Fruit fly (Drosophila melanogaster) whole organism, wandering third instar larva: Measurements from ENCODE around the gene CG4502.

Source experiments
- Hnf4 ChIP-seq: fragments of 200-800 bp; sonication (Bioruptor generic); optimal IDR thresholded peaks from 2 replicates; lab custom pipeline; 2016; ENCODE audit warnings: missing biosample characterization, mild to moderate bottlenecking, missing genetic modification characterization
- Myc ChIP-seq: fragments of >200 bp; optimal IDR thresholded peaks from 2 replicates; lab custom pipeline; 2017
- Sp1 ChIP-seq: fragments of 200-800 bp; sonication (Bioruptor generic); optimal IDR thresholded peaks from 3 replicates; lab custom pipeline; 2019; ENCODE audit warnings: missing biosample characterization, mild to moderate bottlenecking, missing genetic modification characterization, moderate library complexity
- br ChIP-seq: fragments of 200-800 bp; sonication (Bioruptor generic); optimal IDR thresholded peaks from 2 replicates; lab custom pipeline; 2016; ENCODE audit warnings: missing biosample characterization, missing genetic modification characterization
- psq ChIP-seq: fragments of 200-800 bp; sonication (Bioruptor generic); optimal IDR thresholded peaks from 3 replicates; lab custom pipeline; 2017; ENCODE audit warnings: missing biosample characterization, mild to moderate bottlenecking, missing genetic modification characterization, moderate library complexity
- woc ChIP-seq: sonication (Bioruptor generic); optimal IDR thresholded peaks from 2 replicates; lab custom pipeline; 2016; ENCODE audit warnings: missing biosample characterization, mild to moderate bottlenecking, missing genetic modification characterization

dm6 chr2L:7199635-7200110 lies 4.4 kb downstream of the CG4502 start:
- TF ChIP-seq br (GFP tag; lab: Kevin White, UChicago) (no peak), Hnf4 (peak; percentile 11), psq (GFP tag; lab: Kevin White, UChicago) (peak; percentile 45), woc (GFP tag; lab: Kevin White, UChicago) (no peak), Myc (lab: Kevin White, UChicago) (no peak), Sp1 (GFP tag; lab: Kevin White, UChicago) (peak; percentile 41)
